Fruit fly (Drosophila melanogaster): ENCODE data around the gene Kcmf1.

Kcmf1 gene

dm6 chr3R:9048466-9049072, 33.9 kb upstream of the Kcmf1 start, which contains the start of gene Mst85C:
Gene Mst85C, plus strand, starts transcription at chr3R:9048645.
- TF ChIP-seq CG8478 (optimal IDR thresholded peaks at IDR 0.05) (no peak), CTCF (optimal IDR thresholded peaks at IDR 0.05) (no peak)

DNA sequence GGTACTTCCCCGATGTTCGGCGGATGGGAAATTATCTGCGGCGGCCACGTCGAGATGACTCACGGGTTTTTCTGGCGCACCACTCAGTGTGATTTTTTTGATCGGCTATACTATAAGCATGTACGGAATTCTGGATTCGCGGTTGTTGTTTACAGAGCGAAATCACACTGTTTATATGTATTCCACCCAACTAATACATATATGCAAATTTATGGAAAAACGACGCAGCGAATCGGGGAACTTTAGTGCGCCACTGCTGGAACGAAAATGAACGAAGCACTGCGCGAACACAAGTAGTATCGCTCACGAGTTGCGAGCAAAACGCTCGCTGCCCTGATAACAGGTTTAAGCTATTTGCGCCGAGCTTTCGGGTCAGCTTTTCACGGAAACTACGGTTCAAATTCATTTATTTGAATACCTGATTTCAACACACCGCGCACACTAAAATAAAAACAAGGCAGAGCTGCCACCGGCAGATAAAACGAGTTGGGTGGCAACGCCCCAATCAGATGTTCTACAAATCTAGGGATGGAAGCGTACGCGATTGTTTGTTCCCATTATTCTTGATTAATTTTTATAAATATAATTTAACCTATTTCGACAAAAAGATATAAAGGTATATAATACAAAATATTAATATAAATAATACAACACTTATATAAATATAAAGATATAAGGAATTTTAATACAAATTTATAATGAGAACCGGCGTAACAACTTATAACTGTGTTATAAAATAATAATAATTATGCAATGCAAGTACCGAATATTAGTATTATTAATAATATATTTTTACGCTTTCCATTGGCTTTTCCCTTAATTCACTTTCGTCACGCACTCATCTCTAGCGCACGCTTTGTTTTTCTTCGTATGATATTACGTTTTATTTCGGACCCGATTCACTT, 33.1 kb upstream of the Kcmf1 start, which contains the start of gene Rel:
Rel (minus strand) TSS at position 417 of the 905 bp plus-strand sequence.
- TF ChIP-seq CG8478 (optimal IDR thresholded peaks at IDR 0.05) (no peak), CTCF (optimal IDR thresholded peaks at IDR 0.05) (no peak)

- TF ChIP-seq CTCF (optimal IDR thresholded peaks at IDR 0.05) (no peak), CG8478 (optimal IDR thresholded peaks at IDR 0.05) (no peak)
These were observed 32.2 kb upstream of the Kcmf1 start for dm6 chr3R:9046954-9047353.

dm6 chr3R:9045733-9046132, 31.0 kb upstream of the Kcmf1 start:
- TF ChIP-seq CG8478 (optimal IDR thresholded peaks at IDR 0.05) (no peak), CTCF (optimal IDR thresholded peaks at IDR 0.05) (no peak)

DNA sequence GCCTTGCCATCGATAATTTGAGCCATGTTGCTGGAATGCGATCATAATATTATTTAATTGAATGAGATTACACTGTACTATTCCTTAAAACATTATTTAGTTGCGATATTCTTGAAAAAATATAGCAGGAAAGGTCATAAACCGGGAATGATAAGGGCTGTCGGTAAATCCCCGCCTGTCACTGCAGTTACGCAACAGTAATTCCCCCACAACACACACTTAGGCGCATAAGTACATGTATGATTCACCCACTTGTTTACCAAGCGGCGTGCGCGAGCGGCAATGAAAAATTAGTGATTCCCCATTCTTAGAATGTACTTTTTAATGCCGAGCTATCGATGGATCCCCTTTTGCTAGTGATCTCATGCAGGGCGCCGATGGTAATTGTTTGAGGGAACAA, 28.9 kb upstream of the Kcmf1 start:
- TF ChIP-seq CTCF (optimal IDR thresholded peaks at IDR 0.05) (no peak), CG8478 (optimal IDR thresholded peaks at IDR 0.05) (no peak)

- no peak for TF ChIP-seq CTCF (optimal IDR thresholded peaks at IDR 0.05)
- no peak for TF ChIP-seq CG8478 (optimal IDR thresholded peaks at IDR 0.05)
These were observed 24.7 kb upstream of the Kcmf1 start, which contains the start of gene neur for dm6 chr3R:9039448-9039847. Gene neur, minus strand, starts transcription at chr3R:9039471.

dm6 chr3R:9038652-9039051, 23.9 kb upstream of the Kcmf1 start, which contains the start of gene hyx:
Gene hyx, plus strand, starts transcription at chr3R:9038760.
- TF ChIP-seq CTCF (optimal IDR thresholded peaks at IDR 0.05) (no peak), CG8478 (optimal IDR thresholded peaks at IDR 0.05) (no peak)

dm6 chr3R:9037946-9038345, 23.2 kb upstream of the Kcmf1 start:
- TF ChIP-seq CTCF (optimal IDR thresholded peaks at IDR 0.05), result no peak
- no peak for TF ChIP-seq CG8478 (optimal IDR thresholded peaks at IDR 0.05)

DNA sequence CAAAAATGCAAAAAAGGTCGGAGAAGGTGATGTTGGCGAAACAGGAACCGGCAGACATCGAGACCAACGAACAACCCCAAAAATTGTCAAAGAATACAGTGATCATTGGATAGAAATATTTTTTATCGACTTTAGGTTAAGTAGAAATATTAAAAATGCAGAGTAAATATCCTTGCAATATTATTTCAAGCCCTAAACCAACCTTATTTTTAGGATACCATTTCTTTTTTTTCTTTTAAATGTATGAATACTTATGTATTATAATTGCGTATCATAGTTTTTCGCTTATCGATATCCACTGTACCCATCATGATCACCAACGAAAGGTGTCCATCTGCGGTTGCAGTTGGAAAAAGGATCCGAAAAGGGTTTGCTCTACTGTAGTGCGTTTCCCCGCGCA, 20.5 kb upstream of the Kcmf1 start:
- TF ChIP-seq CG8478 (optimal IDR thresholded peaks at IDR 0.05), result no peak

DNA sequence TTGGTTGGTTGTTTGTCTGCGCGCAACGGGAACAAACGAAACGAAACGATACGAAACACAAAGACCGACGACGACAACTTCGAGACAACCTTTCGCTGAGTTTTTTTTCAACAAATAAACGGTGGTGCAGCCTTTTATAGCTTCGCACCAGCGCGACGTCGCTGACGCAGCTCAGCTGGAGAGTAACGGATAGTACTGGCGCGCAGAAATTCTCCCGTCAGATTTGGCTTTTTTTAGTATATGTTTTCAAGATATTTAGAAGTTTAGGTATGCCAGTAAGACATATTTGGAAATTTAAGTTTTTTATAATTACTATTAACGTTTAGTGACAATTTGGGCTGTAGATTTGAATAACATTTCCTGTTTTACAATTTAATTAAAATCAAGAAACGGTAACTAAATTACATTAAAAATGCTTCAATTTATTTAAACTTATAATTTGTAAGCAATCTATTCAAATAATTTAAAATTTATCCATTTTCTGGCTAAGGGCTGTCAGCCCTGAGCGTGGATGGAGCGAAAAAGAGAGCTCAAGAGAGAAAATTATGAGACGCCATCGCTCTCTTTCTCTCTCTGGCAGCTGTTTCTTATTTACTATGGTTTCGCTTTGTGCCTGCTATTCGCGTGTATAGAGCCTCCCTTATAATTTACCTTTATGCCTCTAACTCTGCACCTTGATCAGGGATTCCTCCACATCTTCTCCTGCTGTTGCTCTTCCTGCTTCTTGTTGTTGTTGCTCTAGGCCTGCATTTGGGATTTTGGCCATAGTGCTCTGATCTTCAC, 19.1 kb upstream of the Kcmf1 start:
- TF ChIP-seq CTCF (optimal IDR thresholded peaks at IDR 0.05) (no peak), CG8478 (optimal IDR thresholded peaks at IDR 0.05) (no peak)

dm6 chr3R:9031797-9032418, 17.2 kb upstream of the Kcmf1 start:
- no peak for TF ChIP-seq CG8478 (optimal IDR thresholded peaks at IDR 0.05)
- no peak for TF ChIP-seq CTCF (optimal IDR thresholded peaks at IDR 0.05)

- no peak for TF ChIP-seq CG8478 (optimal IDR thresholded peaks at IDR 0.05)
- TF ChIP-seq CTCF (optimal IDR thresholded peaks at IDR 0.05), result no peak
These were observed 16.0 kb upstream of the Kcmf1 start for dm6 chr3R:9030750-9031128.

dm6 chr3R:9030006-9030749, 15.5 kb upstream of the Kcmf1 start:
- TF ChIP-seq CG8478 (optimal IDR thresholded peaks at IDR 0.05), result no peak
- TF ChIP-seq CTCF (optimal IDR thresholded peaks at IDR 0.05), result no peak

- TF ChIP-seq CTCF (optimal IDR thresholded peaks at IDR 0.05) (no peak), CG8478 (optimal IDR thresholded peaks at IDR 0.05) (no peak)
These were observed 14.7 kb upstream of the Kcmf1 start for dm6 chr3R:9029411-9029810.

All from S2 (cell line).